Fruit fly (Drosophila melanogaster): ENCODE data around the gene Sgt1.

Gene Sgt1

DNA sequence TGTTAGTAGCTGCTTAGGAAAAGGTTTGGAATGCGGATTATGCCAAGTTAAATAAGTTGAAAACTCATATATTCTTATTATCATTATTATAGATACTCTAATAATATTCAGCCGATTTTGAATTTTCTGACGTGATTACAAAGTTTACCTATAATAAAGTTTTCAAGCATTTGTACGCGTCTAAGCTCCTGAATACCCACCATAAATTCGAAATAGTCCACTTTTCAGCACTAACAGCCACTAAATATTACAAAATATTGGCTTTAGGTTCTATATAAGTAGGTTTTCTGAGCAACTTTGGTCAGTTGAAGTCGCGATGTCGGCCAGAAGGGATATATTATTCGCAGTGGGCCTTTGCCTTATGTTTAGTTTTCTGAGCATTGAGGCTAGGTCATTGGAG lies 18.9 kb upstream of the Sgt1 start, which contains the start of gene CG7443:
CG7443 (plus strand) TSS at position 301 of the 400 bp plus-strand sequence.
- TF ChIP-seq EcR (GFP tag; optimal IDR thresholded peaks at IDR 0.05) (no peak), CG12605 (GFP tag; IDR thresholded peaks at IDR 0.05) (no peak), fd96Ca (GFP tag; IDR thresholded peaks at IDR 0.05) (no peak), CG9948 (tag; optimal IDR thresholded peaks at IDR 0.05) (no peak), D1 (tag; optimal IDR thresholded peaks at IDR 0.05) (no peak), CG10348 (GFP tag; IDR thresholded peaks at IDR 0.05) (no peak), Snoo (tag; optimal IDR thresholded peaks at IDR 0.05) (no peak), CG32121 (GFP tag; IDR thresholded peaks at IDR 0.05) (no peak), gl (tag; optimal IDR thresholded peaks at IDR 0.05) (no peak), Ets98B (GFP tag; IDR thresholded peaks at IDR 0.05) (no peak), CG15710 (tag; optimal IDR thresholded peaks at IDR 0.05) (no peak), CG8159 (tag; optimal IDR thresholded peaks at IDR 0.05) (no peak), CG34367 (tag; optimal IDR thresholded peaks at IDR 0.05) (no peak), CG8301 (tag; optimal IDR thresholded peaks at IDR 0.05) (no peak), rn (GFP tag; IDR thresholded peaks at IDR 0.05) (no peak), CG4496 (GFP tag; IDR thresholded peaks at IDR 0.05) (no peak), Pif1B (GFP tag; optimal IDR thresholded peaks at IDR 0.05) (no peak)

DNA sequence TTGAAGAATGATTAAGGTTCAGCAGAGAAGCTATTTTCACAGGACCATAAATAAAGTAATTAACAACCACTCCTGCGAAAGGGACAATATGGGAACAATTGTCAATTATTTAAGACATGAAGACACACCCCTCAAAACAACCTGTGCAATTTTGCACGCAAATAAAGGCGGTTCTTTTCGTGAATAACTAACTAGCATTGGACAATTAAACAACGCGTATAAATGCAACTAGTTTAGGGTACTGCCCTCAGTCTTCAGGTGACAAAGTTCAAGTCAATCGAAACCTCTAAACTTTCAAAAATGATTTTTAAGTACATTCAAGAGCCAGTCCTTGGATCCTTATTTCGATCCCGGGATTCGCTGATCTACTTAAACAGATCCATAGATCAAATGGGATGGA lies 16.4 kb upstream of the Sgt1 start, which contains the start of gene Or85a:
Or85a (plus strand) TSS at position 301 of the 400 bp plus-strand sequence.
- TF ChIP-seq CG8159 (tag; optimal IDR thresholded peaks at IDR 0.05): no peak
- no peak for TF ChIP-seq CG32121 (GFP tag; IDR thresholded peaks at IDR 0.05)
- TF ChIP-seq CG13204 (GFP tag; optimal IDR thresholded peaks at IDR 0.05): no peak
- TF ChIP-seq CG10348 (GFP tag; IDR thresholded peaks at IDR 0.05): no peak
- TF ChIP-seq CG8301 (tag; optimal IDR thresholded peaks at IDR 0.05): no peak
- no peak for TF ChIP-seq rn (GFP tag; IDR thresholded peaks at IDR 0.05)
- TF ChIP-seq Pif1B (GFP tag; optimal IDR thresholded peaks at IDR 0.05): no peak

- peak; percentile 65 for TF ChIP-seq CG12605 (GFP tag; IDR thresholded peaks at IDR 0.05)
- TF ChIP-seq CG8301 (tag; optimal IDR thresholded peaks at IDR 0.05): no peak
- TF ChIP-seq CG4496 (GFP tag; IDR thresholded peaks at IDR 0.05): 0 out of 3 replicates have a peak, but pooled peaks have one; percentile 21
- no peak; the same call in 2 of the 3 replicates for TF ChIP-seq fd96Ca (GFP tag; IDR thresholded peaks at IDR 0.05)
- peak; percentile 60; the same call in 1 of the 2 replicates for TF ChIP-seq Ets98B (GFP tag; IDR thresholded peaks at IDR 0.05)
Observed at dm6 chr3R:8317709-8318335, 12.7 kb upstream of the Sgt1 start.

dm6 chr3R:8317215-8317614 lies 12.1 kb upstream of the Sgt1 start, which contains the start of gene Ctr1B:
Ctr1B (plus strand) TSS chr3R:8317612.
- TF ChIP-seq CG13204 (GFP tag; optimal IDR thresholded peaks at IDR 0.05): no peak
- no peak for TF ChIP-seq CG4496 (GFP tag; IDR thresholded peaks at IDR 0.05)
- no peak for TF ChIP-seq CG10348 (GFP tag; IDR thresholded peaks at IDR 0.05)
- no peak for TF ChIP-seq CG8159 (tag; optimal IDR thresholded peaks at IDR 0.05)
- no peak for TF ChIP-seq CG9948 (tag; optimal IDR thresholded peaks at IDR 0.05)
- no peak for TF ChIP-seq gl (tag; optimal IDR thresholded peaks at IDR 0.05)
- TF ChIP-seq rn (GFP tag; IDR thresholded peaks at IDR 0.05): no peak
- no peak for TF ChIP-seq CG15710 (tag; optimal IDR thresholded peaks at IDR 0.05)
- TF ChIP-seq CG14655 (GFP tag; optimal IDR thresholded peaks at IDR 0.05): no peak
- TF ChIP-seq Pif1B (GFP tag; optimal IDR thresholded peaks at IDR 0.05): no peak
- TF ChIP-seq Ets98B (GFP tag; IDR thresholded peaks at IDR 0.05): no peak
- TF ChIP-seq CG17806 (tag; optimal IDR thresholded peaks at IDR 0.05): no peak
- TF ChIP-seq CG32121 (GFP tag; IDR thresholded peaks at IDR 0.05): no peak
- TF ChIP-seq Pif1A (GFP tag; optimal IDR thresholded peaks at IDR 0.05): no peak
- no peak for TF ChIP-seq fd96Ca (GFP tag; IDR thresholded peaks at IDR 0.05)
- TF ChIP-seq CG34367 (tag; optimal IDR thresholded peaks at IDR 0.05): no peak
- no peak for TF ChIP-seq CG12605 (GFP tag; IDR thresholded peaks at IDR 0.05)

dm6 chr3R:8316344-8317105 lies 11.5 kb upstream of the Sgt1 start, which contains the start of gene Coq2:
Coq2 (minus strand) TSS chr3R:8316543.
- TF ChIP-seq CG17806 (tag; optimal IDR thresholded peaks at IDR 0.05) (no peak), CG9948 (tag; optimal IDR thresholded peaks at IDR 0.05) (no peak), fd96Ca (GFP tag; IDR thresholded peaks at IDR 0.05) (no peak), CG8159 (tag; optimal IDR thresholded peaks at IDR 0.05) (no peak), CG32121 (GFP tag; IDR thresholded peaks at IDR 0.05) (no peak), D1 (tag; optimal IDR thresholded peaks at IDR 0.05) (no peak), CG8301 (tag; optimal IDR thresholded peaks at IDR 0.05) (no peak), CG4496 (GFP tag; IDR thresholded peaks at IDR 0.05) (no peak), rn (GFP tag; IDR thresholded peaks at IDR 0.05) (no peak), CG12605 (GFP tag; IDR thresholded peaks at IDR 0.05) (no peak), Snoo (tag; optimal IDR thresholded peaks at IDR 0.05) (no peak), EcR (GFP tag; optimal IDR thresholded peaks at IDR 0.05) (no peak), Ets98B (GFP tag; IDR thresholded peaks at IDR 0.05) (no peak), CG10348 (GFP tag; IDR thresholded peaks at IDR 0.05) (no peak), CG14655 (GFP tag; optimal IDR thresholded peaks at IDR 0.05) (no peak), CG13204 (GFP tag; optimal IDR thresholded peaks at IDR 0.05) (no peak), gl (tag; optimal IDR thresholded peaks at IDR 0.05) (no peak), CG34367 (tag; optimal IDR thresholded peaks at IDR 0.05) (no peak), Pif1A (GFP tag; optimal IDR thresholded peaks at IDR 0.05) (no peak)

- TF ChIP-seq gl (tag; optimal IDR thresholded peaks at IDR 0.05) (no peak), EcR (GFP tag; optimal IDR thresholded peaks at IDR 0.05) (no peak), CG34367 (tag; optimal IDR thresholded peaks at IDR 0.05) (no peak), Pif1B (GFP tag; optimal IDR thresholded peaks at IDR 0.05) (no peak), CG8301 (tag; optimal IDR thresholded peaks at IDR 0.05) (no peak), Snoo (tag; optimal IDR thresholded peaks at IDR 0.05) (no peak), rn (GFP tag; IDR thresholded peaks at IDR 0.05) (no peak), CG14655 (GFP tag; optimal IDR thresholded peaks at IDR 0.05) (no peak), D1 (tag; optimal IDR thresholded peaks at IDR 0.05) (no peak), Ets98B (GFP tag; IDR thresholded peaks at IDR 0.05) (no peak), CG13204 (GFP tag; optimal IDR thresholded peaks at IDR 0.05) (no peak), CG32121 (GFP tag; IDR thresholded peaks at IDR 0.05) (no peak), CG8159 (tag; optimal IDR thresholded peaks at IDR 0.05) (no peak), fd96Ca (GFP tag; IDR thresholded peaks at IDR 0.05) (no peak), CG12605 (GFP tag; IDR thresholded peaks at IDR 0.05) (no peak), CG17806 (tag; optimal IDR thresholded peaks at IDR 0.05) (no peak), Pif1A (GFP tag; optimal IDR thresholded peaks at IDR 0.05) (no peak), CG10348 (GFP tag; IDR thresholded peaks at IDR 0.05) (no peak), CG4496 (GFP tag; IDR thresholded peaks at IDR 0.05) (no peak)
Observed at dm6 chr3R:8313038-8313437, 8.0 kb upstream of the Sgt1 start, which contains the start of gene CG7483. CG7483 (plus strand) TSS chr3R:8313208.

Measured in whole organism, pupa.